Fruit fly (Drosophila melanogaster) whole organism, wandering third instar larva: Measurements from ENCODE around the gene cm.

Experiments used
- Abd-B ChIP-seq: fragments of >200 bp; optimal IDR thresholded peaks from 2 replicates; lab custom pipeline; 2017; ENCODE audit warnings: missing biosample characterization, missing genetic modification characterization
- CG32264 ChIP-seq: fragments of 200-800 bp; sonication (Bioruptor generic); optimal IDR thresholded peaks from 2 replicates; lab custom pipeline; 2016; ENCODE audit warnings: missing biosample characterization, missing genetic modification characterization
- CrebA ChIP-seq: fragments of 200-800 bp; sonication (Bioruptor generic); optimal IDR thresholded peaks from 2 replicates; lab custom pipeline; 2016; ENCODE audit warnings: missing biosample characterization, mild to moderate bottlenecking, missing genetic modification characterization, borderline replicate concordance
- Dfd ChIP-seq: fragments of >200 bp; optimal IDR thresholded peaks from 2 replicates; lab custom pipeline; 2017; ENCODE audit warnings: missing biosample characterization, missing genetic modification characterization
- GATAd ChIP-seq: sonication (Bioruptor generic); optimal IDR thresholded peaks from 2 replicates; lab custom pipeline; 2016; ENCODE audit warnings: missing biosample characterization, missing genetic modification characterization
- OdsH ChIP-seq: fragments of 200-800 bp; sonication (Bioruptor generic); optimal IDR thresholded peaks from 2 replicates; lab custom pipeline; 2016; ENCODE audit warnings: missing biosample characterization, mild to moderate bottlenecking, missing genetic modification characterization
- Sp1 ChIP-seq: fragments of 200-800 bp; sonication (Bioruptor generic); optimal IDR thresholded peaks from 3 replicates; lab custom pipeline; 2019; ENCODE audit warnings: missing biosample characterization, mild to moderate bottlenecking, missing genetic modification characterization, moderate library complexity
- brk ChIP-seq: fragments of 200-800 bp; sonication (Bioruptor generic); optimal IDR thresholded peaks from 2 replicates; lab custom pipeline; 2016; ENCODE audit warnings: missing biosample characterization, mild to moderate bottlenecking, missing genetic modification characterization
- dl ChIP-seq, 2 experiments: fragments of 175-275, 200-275 bp in 1 of 2; fragments of 200-275 bp in 1 of 2; sonication (Bioruptor generic); optimal IDR thresholded peaks; lab custom pipeline; 2018; ENCODE audit warnings: mild to moderate bottlenecking in 2 of 2, missing biosample characterization in 2 of 2, missing genetic modification characterization in 2 of 2, moderate library complexity in 2 of 2; ENCODE audit not compliant: partially characterized antibody in 2 of 2, insufficient read depth in 1 of 2
- ey ChIP-seq: fragments of 200-800 bp; sonication (Bioruptor generic); optimal IDR thresholded peaks from 2 replicates; lab custom pipeline; 2016; ENCODE audit warnings: missing biosample characterization, missing genetic modification characterization
- pan ChIP-seq: fragments of >200 bp; optimal IDR thresholded peaks from 2 replicates; lab custom pipeline; 2017
- usp ChIP-seq: fragments of >200 bp; optimal IDR thresholded peaks from 2 replicates; lab custom pipeline; 2017; ENCODE audit warnings: missing biosample characterization, missing genetic modification characterization

DNA sequence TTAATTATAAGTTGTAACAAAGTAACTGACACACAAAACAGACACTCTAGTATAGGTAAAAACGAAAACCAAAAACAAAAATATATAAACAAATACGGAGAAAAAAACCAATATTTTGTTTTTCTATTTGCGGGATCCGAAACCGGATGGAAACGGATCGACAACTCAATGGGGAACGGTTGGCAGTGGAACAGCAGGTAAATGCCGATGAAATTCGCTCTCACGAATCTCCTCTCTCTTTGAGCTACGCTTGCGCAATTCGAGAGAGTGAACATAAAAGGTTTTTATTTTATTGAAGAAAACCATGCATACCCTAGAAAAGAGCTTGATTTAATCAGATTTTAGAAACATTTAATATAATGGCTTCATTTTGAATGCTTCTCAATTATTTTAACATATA is 23.9 kb downstream of the cm start:
- no peak for TF ChIP-seq pan (lab: Kevin White, UChicago)
- no peak for TF ChIP-seq brk (GFP tag; lab: Kevin White, UChicago)
- no peak for TF ChIP-seq usp (GFP tag; lab: Kevin White, UChicago)
- TF ChIP-seq CG32264 (GFP tag; lab: Kevin White, UChicago), result no peak
- TF ChIP-seq Sp1 (GFP tag; lab: Kevin White, UChicago), result no peak
- TF ChIP-seq Abd-B (GFP tag; lab: Kevin White, UChicago), result no peak
- TF ChIP-seq CrebA (GFP tag; lab: Kevin White, UChicago), result no peak
- TF ChIP-seq GATAd (GFP tag; lab: Kevin White, UChicago), result no peak
- no peak for TF ChIP-seq ey (GFP tag; lab: Kevin White, UChicago)
- no peak for TF ChIP-seq OdsH (GFP tag; lab: Kevin White, UChicago)
- TF ChIP-seq Dfd (GFP tag; lab: Kevin White, UChicago), result no peak
- TF ChIP-seq dl (GFP tag; optimal IDR thresholded peaks at IDR 0.05; lab: Kevin White, UChicago; ENCODE audit: insufficient read depth in 1 of 2, partially characterized antibody in 2 of 2), result no peak
